Worm (Caenorhabditis elegans): ENCODE results near the gene ufd-3.

The ufd-3 gene

DNA sequence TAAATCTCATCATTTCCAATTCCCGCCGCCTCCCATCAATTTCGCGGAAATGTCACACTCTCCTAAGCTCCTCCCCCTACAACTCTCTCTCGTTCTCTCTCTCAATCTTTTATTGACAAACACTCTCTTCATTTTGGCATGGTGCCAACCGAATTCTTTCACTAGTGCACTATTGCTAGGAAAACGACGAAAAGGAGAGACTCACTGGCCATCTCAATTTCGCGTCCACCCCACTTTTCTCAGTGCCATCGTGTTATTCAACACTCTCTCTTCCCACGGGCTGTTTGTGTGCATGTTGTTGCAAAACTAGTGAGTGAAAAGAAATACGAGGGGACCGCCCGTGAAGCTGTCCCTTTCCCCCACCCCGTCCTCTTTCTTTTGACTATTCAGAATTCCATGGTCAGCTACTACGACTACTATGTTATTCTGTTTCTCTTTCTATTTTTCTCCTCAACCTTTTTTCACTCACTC, 44.3 kb downstream of the ufd-3 start (continued):
- no peak for TF ChIP-seq odd-2 (tag; optimal IDR thresholded peaks at IDR 0.05)
- no peak for TF ChIP-seq eyg-1 (tag; optimal IDR thresholded peaks at IDR 0.05)
- no peak for TF ChIP-seq pag-3 (tag; optimal IDR thresholded peaks at IDR 0.05; ENCODE audit: borderline replicate concordance)
- TF ChIP-seq ahr-1 (tag; optimal IDR thresholded peaks at IDR 0.05), result no peak
- TF ChIP-seq tbx-7 (tag; optimal IDR thresholded peaks at IDR 0.05), result no peak
- TF ChIP-seq ref-2 (tag; optimal IDR thresholded peaks at IDR 0.05), result peak; percentile 32
- no peak for TF ChIP-seq ets-4 (tag; optimal IDR thresholded peaks at IDR 0.05)
- no peak for TF ChIP-seq unc-3 (GFP tag; conservative IDR thresholded peaks at IDR 0.05)
- no peak for TF ChIP-seq unc-3 (tag; optimal IDR thresholded peaks at IDR 0.05)
- no peak for TF ChIP-seq pha-4 (tag; optimal IDR thresholded peaks at IDR 0.05)
- TF ChIP-seq hlh-30 (tag; optimal IDR thresholded peaks at IDR 0.05; ENCODE audit: insufficient read depth), result no peak
- TF ChIP-seq dmd-4 (tag; optimal IDR thresholded peaks at IDR 0.05; ENCODE audit: borderline replicate concordance), result no peak
- TF ChIP-seq ceh-19 (GFP tag; optimal IDR thresholded peaks at IDR 0.05), result peak; percentile 45
- TF ChIP-seq ceh-22 (tag; optimal IDR thresholded peaks at IDR 0.05), result peak; percentile 31
- peak; percentile 30 for TF ChIP-seq ceh-2 (tag; optimal IDR thresholded peaks at IDR 0.05)
- TF ChIP-seq gmeb-2 (tag; optimal IDR thresholded peaks at IDR 0.05), result no peak
- no peak for TF ChIP-seq unc-86 (tag; optimal IDR thresholded peaks at IDR 0.05)
- peak; percentile 39 for TF ChIP-seq sdc-2 (tag; optimal IDR thresholded peaks at IDR 0.05)
- TF ChIP-seq ceh-45 (GFP tag; IDR thresholded peaks at IDR 0.05), result no peak
- peak; percentile 86 for TF ChIP-seq ceh-31 (tag; optimal IDR thresholded peaks at IDR 0.05)
- no peak for TF ChIP-seq lin-11 (tag; optimal IDR thresholded peaks at IDR 0.05)
- no peak for TF ChIP-seq nhr-232 (tag; optimal IDR thresholded peaks at IDR 0.05)
- TF ChIP-seq ttx-3 (tag; optimal IDR thresholded peaks at IDR 0.05), result no peak
- no peak for TF ChIP-seq pax-1 (tag; optimal IDR thresholded peaks at IDR 0.05)
- no peak for TF ChIP-seq ceh-6 (GFP tag; optimal IDR thresholded peaks at IDR 0.05)
- peak; percentile 20 for TF ChIP-seq F13H6.1 (tag; optimal IDR thresholded peaks at IDR 0.05)
- TF ChIP-seq sox-2 (GFP tag; IDR thresholded peaks at IDR 0.05), result no peak
- TF ChIP-seq elt-2 (tag; optimal IDR thresholded peaks at IDR 0.05), result no peak

DNA sequence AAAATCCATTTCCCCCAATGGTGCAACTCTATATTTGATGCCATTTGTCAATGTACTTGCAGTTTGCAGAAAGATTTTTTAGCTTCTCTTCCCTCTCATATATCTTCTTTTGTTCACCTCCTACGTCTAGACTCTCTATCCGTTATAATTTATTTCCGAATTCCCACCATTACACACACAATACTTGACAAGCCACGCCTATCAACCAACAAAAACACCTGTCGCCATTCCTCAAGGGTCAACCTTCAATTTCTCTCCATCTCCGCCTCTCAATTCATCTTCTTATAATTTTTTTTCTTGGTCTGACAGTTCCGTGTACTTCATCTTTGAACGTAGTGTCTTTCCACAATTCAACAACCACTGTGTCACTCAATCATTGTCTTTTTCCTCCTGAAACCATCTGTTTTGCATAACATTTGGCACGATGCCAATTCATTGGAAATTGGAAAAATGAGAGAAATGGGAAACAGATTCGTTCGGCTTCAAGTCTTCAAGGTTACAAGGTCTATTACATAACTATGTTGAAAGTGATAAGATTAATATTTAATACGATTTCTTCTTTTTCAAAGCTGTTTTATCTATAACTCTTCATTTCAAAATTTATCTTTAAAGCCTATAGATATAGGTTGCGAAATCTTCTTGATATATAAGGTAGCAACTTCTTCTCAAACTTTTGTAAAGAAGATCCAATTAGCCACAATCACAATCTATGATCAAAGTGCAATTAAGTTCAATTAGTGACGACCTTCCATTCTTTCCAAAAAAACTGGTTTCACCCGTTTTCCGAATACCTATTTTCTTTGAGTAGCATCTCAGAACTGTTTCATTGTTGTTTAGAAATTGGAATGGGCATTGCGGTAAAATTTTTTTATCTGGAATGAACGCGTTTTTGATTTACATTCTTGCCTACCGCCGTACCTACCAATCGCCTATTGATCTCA, 46.4 kb downstream of the ufd-3 start:
- TF ChIP-seq hlh-8 (tag; optimal IDR thresholded peaks at IDR 0.05) (peak; percentile 27), Y22D7AL.16 (tag; optimal IDR thresholded peaks at IDR 0.05) (no peak), ceh-18 (tag; optimal IDR thresholded peaks at IDR 0.05) (peak; percentile 16)

DNA sequence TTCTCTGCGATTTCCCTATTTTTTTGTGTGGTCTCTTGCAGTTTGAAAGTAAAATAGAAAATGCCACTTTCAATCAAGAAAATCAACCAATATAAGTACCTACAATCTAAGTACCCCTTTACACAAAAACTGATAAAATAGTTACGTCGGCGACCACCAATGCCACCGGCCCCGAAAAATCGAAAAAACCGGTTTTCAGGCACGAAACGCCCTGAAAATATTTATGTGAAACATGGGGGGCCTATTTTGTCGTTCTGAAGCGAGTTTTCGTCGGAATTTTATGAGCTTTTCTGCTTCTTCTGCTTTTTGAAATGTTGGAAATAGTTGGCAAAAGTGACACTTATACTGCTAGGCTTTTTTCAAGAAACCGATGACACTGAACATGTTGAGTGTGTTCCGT, 48.1 kb downstream of the ufd-3 start:
- TF ChIP-seq pax-1 (tag; optimal IDR thresholded peaks at IDR 0.05), result no peak
- TF ChIP-seq C38D4.7 (GFP tag; optimal IDR thresholded peaks at IDR 0.05), result no peak
- TF ChIP-seq npax-4 (tag; optimal IDR thresholded peaks at IDR 0.05), result no peak
- no peak for TF ChIP-seq nhr-11 (tag; optimal IDR thresholded peaks at IDR 0.05)
- TF ChIP-seq ets-4 (tag; optimal IDR thresholded peaks at IDR 0.05), result no peak
- TF ChIP-seq F13H6.1 (tag; optimal IDR thresholded peaks at IDR 0.05), result no peak
- TF ChIP-seq rnt-1 (tag; optimal IDR thresholded peaks at IDR 0.05), result no peak
- TF ChIP-seq lin-11 (tag; optimal IDR thresholded peaks at IDR 0.05), result no peak
- no peak for TF ChIP-seq nfya-1 (tag; optimal IDR thresholded peaks at IDR 0.05)
- TF ChIP-seq hlh-30 (tag; optimal IDR thresholded peaks at IDR 0.05; ENCODE audit: insufficient read depth), result no peak
- TF ChIP-seq tbx-7 (tag; optimal IDR thresholded peaks at IDR 0.05), result no peak
- TF ChIP-seq fax-1 (tag; optimal IDR thresholded peaks at IDR 0.05), result no peak
- TF ChIP-seq sdc-2 (tag; optimal IDR thresholded peaks at IDR 0.05), result no peak
- TF ChIP-seq sox-4 (tag; optimal IDR thresholded peaks at IDR 0.05), result no peak
- TF ChIP-seq unc-42 (tag; optimal IDR thresholded peaks at IDR 0.05), result no peak
- no peak for TF ChIP-seq elt-2 (tag; optimal IDR thresholded peaks at IDR 0.05)
- TF ChIP-seq gmeb-2 (tag; optimal IDR thresholded peaks at IDR 0.05), result no peak
- no peak for TF ChIP-seq zip-5 (tag; optimal IDR thresholded peaks at IDR 0.05)
